Worm (Caenorhabditis elegans): ENCODE measurements around the gene str-208.

- TF ChIP-seq cey-2 (tag; optimal IDR thresholded peaks at IDR 0.05; ENCODE audit: borderline replicate concordance, insufficient read depth) (no peak), nhr-6 (tag; optimal IDR thresholded peaks at IDR 0.05) (no peak), dmd-8 (GFP tag; IDR thresholded peaks at IDR 0.05) (no peak), ceh-82 (tag; optimal IDR thresholded peaks at IDR 0.05) (no peak), nhr-11 (tag; optimal IDR thresholded peaks at IDR 0.05) (no peak), unc-130 (GFP tag; optimal IDR thresholded peaks at IDR 0.05) (no peak), lim-7 (GFP tag; IDR thresholded peaks at IDR 0.05) (no peak), lin-39 (tag; optimal IDR thresholded peaks at IDR 0.05) (no peak), rbr-2 (tag; optimal IDR thresholded peaks at IDR 0.05) (no peak), daf-16 (GFP tag; optimal IDR thresholded peaks at IDR 0.05) (no peak), daf-16 (tag; optimal IDR thresholded peaks at IDR 0.05) (no peak), ZK337.2 (GFP tag; IDR thresholded peaks at IDR 0.05) (no peak), jun-1 (tag; optimal IDR thresholded peaks at IDR 0.05) (no peak)
Observed at ce11 chrV:4933268-4933667, 23.4 kb upstream of the str-208 start.
